Fruit fly (Drosophila melanogaster): ENCODE measurements around the gene CG8209.

Gene CG8209

dm6 chr3L:7958083-7958482 is 18.1 kb upstream of the CG8209 start (continued):
- TF ChIP-seq gsb (GFP tag; IDR thresholded peaks at IDR 0.05) (no peak), Max (GFP tag; optimal IDR thresholded peaks at IDR 0.05) (no peak), Drgx (GFP tag; IDR thresholded peaks at IDR 0.05) (no peak), CG30431 (GFP tag; optimal IDR thresholded peaks at IDR 0.05) (no peak), CG7556 (GFP tag; optimal IDR thresholded peaks at IDR 0.05) (peak; percentile 13), Hr78 (GFP tag; optimal IDR thresholded peaks at IDR 0.05) (no peak), CG31388 (GFP tag; optimal IDR thresholded peaks at IDR 0.05) (no peak), Eip74EF (GFP tag; optimal IDR thresholded peaks at IDR 0.05) (no peak), NC2α (GFP tag; optimal IDR thresholded peaks at IDR 0.05) (no peak), trem (tag; optimal IDR thresholded peaks at IDR 0.05) (peak; percentile 14), CG8281 (tag; optimal IDR thresholded peaks at IDR 0.05) (no peak), CG18476 (GFP tag; optimal IDR thresholded peaks at IDR 0.05) (no peak), exex (tag; optimal IDR thresholded peaks at IDR 0.05) (no peak), slou (GFP tag; optimal IDR thresholded peaks at IDR 0.05) (no peak), trh (GFP tag; optimal IDR thresholded peaks at IDR 0.05) (no peak), CG3847 (GFP tag; IDR thresholded peaks at IDR 0.05) (no peak), odd (GFP tag; optimal IDR thresholded peaks at IDR 0.05) (no peak), B-H2 (GFP tag; optimal IDR thresholded peaks at IDR 0.05) (no peak), fd64A (GFP tag; optimal IDR thresholded peaks at IDR 0.05) (no peak), CG10543 (GFP tag; optimal IDR thresholded peaks at IDR 0.05) (no peak), CG12071 (GFP tag; optimal IDR thresholded peaks at IDR 0.05) (no peak), CG11247 (GFP tag; IDR thresholded peaks at IDR 0.05) (no peak), slp2 (GFP tag; optimal IDR thresholded peaks at IDR 0.05) (no peak), CG12299 (tag; optimal IDR thresholded peaks at IDR 0.05) (no peak), CG1529 (GFP tag; optimal IDR thresholded peaks at IDR 0.05) (no peak), Nf-YC (tag; optimal IDR thresholded peaks at IDR 0.05) (no peak), Neu2 (GFP tag; optimal IDR thresholded peaks at IDR 0.05; ENCODE audit: borderline replicate concordance) (no peak), D (optimal IDR thresholded peaks at IDR 0.05) (no peak), D (GFP tag; optimal IDR thresholded peaks at IDR 0.05) (no peak), CG1024 (GFP tag; IDR thresholded peaks at IDR 0.05) (no peak), CG6175 (GFP tag; IDR thresholded peaks at IDR 0.05) (no peak), ewg (GFP tag; optimal IDR thresholded peaks at IDR 0.05) (no peak), usp (GFP tag; optimal IDR thresholded peaks at IDR 0.05) (no peak), lab (GFP tag; optimal IDR thresholded peaks at IDR 0.05) (no peak), psq (GFP tag; optimal IDR thresholded peaks at IDR 0.05) (no peak), CG3995 (GFP tag; optimal IDR thresholded peaks at IDR 0.05) (no peak), CG10565 (GFP tag; optimal IDR thresholded peaks at IDR 0.05) (no peak), so (GFP tag; IDR thresholded peaks at IDR 0.05) (no peak), CG6683 (GFP tag; optimal IDR thresholded peaks at IDR 0.05) (no peak), en (GFP tag; optimal IDR thresholded peaks at IDR 0.05) (no peak), ac (GFP tag; optimal IDR thresholded peaks at IDR 0.05) (no peak), Meics (GFP tag; optimal IDR thresholded peaks at IDR 0.05) (no peak), GATAe (GFP tag; conservative IDR thresholded peaks at IDR 0.05) (no peak), CG8924 (tag; optimal IDR thresholded peaks at IDR 0.05) (peak; percentile 19), nerfin-2 (GFP tag; IDR thresholded peaks at IDR 0.05; ENCODE audit: partially characterized antibody) (no peak), stc (GFP tag; IDR thresholded peaks at IDR 0.05) (no peak), ash1 (GFP tag; optimal IDR thresholded peaks at IDR 0.05) (no peak), CG14710 (tag; optimal IDR thresholded peaks at IDR 0.05) (peak; percentile 4), CG34224 (GFP tag; IDR thresholded peaks at IDR 0.05; ENCODE audit: partially characterized antibody) (no peak), CG10959 (GFP tag; IDR thresholded peaks at IDR 0.05) (no peak), CG3838 (GFP tag; optimal IDR thresholded peaks at IDR 0.05) (no peak), ci (GFP tag; IDR thresholded peaks at IDR 0.05) (peak; percentile 49; the same call in 1 of the 3 replicates)
